Fruit fly (Drosophila melanogaster): ENCODE data around the gene CCT7.

dm6 chr3R:8841533-8841932 is 40.2 kb downstream of the CCT7 start:
- no peak for TF ChIP-seq Sox102F (GFP tag; optimal IDR thresholded peaks at IDR 0.05)
- TF ChIP-seq CG31627 (GFP tag; optimal IDR thresholded peaks at IDR 0.05) = no peak
- TF ChIP-seq CG11294 (GFP tag; IDR thresholded peaks at IDR 0.05) = no peak
- TF ChIP-seq acj6 (GFP tag; optimal IDR thresholded peaks at IDR 0.05) = no peak
- TF ChIP-seq Lpt (GFP tag; optimal IDR thresholded peaks at IDR 0.05) = no peak
- no peak for TF ChIP-seq CG6808 (GFP tag; optimal IDR thresholded peaks at IDR 0.05)
